Worm (Caenorhabditis elegans): ENCODE measurements around the gene F25H9.7.

DNA sequence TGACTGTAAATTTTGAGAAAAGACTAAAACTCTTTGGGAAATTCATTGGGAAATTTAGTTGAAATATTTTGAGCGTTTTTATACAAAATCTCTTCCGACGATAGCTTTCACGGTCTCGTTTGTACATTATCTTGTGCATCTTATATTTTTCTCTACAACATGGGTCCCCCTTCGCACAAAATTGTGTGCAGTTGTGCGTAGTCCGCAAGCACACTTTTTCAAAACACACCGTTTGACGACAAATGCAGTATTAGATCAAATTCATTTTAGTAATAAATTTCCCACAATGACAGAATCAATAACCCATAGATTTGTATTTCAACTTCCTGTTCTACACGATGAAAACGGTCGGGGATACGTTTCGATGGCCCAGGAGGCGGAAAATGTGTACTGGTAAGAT lies 10.3 kb upstream of the F25H9.7 start, which contains the start of gene F25H9.2:
- no peak for TF ChIP-seq nhr-28 (tag; optimal IDR thresholded peaks at IDR 0.05)
- TF ChIP-seq drap-1 (GFP tag; optimal IDR thresholded peaks at IDR 0.05): no peak
- peak; percentile 11 for TF ChIP-seq pha-4 (tag; optimal IDR thresholded peaks at IDR 0.05)
- TF ChIP-seq ceh-43 (GFP tag; optimal IDR thresholded peaks at IDR 0.05): no peak
- no peak for TF ChIP-seq elt-1 (tag; optimal IDR thresholded peaks at IDR 0.05; ENCODE audit: borderline replicate concordance, insufficient read depth)
- no peak for TF ChIP-seq ceh-83 (GFP tag; optimal IDR thresholded peaks at IDR 0.05)
- TF ChIP-seq unc-39 (tag; optimal IDR thresholded peaks at IDR 0.05): no peak
- no peak for TF ChIP-seq ztf-11 (tag; optimal IDR thresholded peaks at IDR 0.05)
- no peak for TF ChIP-seq nhr-237 (tag; optimal IDR thresholded peaks at IDR 0.05)
- TF ChIP-seq mep-1 (tag; optimal IDR thresholded peaks at IDR 0.05): peak; percentile 48
- no peak for TF ChIP-seq hlh-1 (tag; optimal IDR thresholded peaks at IDR 0.05)
- no peak for TF ChIP-seq unc-62 (GFP tag; optimal IDR thresholded peaks at IDR 0.05)
- no peak for TF ChIP-seq lin-13 (tag; optimal IDR thresholded peaks at IDR 0.05)
- TF ChIP-seq zip-8 (tag; optimal IDR thresholded peaks at IDR 0.05): no peak

All from whole organism, mixed stage, embryonic.